Worm (Caenorhabditis elegans): ENCODE results near the gene K03D3.5.

- TF ChIP-seq klf-2 (GFP tag; conservative IDR thresholded peaks at IDR 0.05) (no peak), ref-1 (GFP tag; conservative IDR thresholded peaks at IDR 0.05) (no peak), med-1 (GFP tag; optimal IDR thresholded peaks at IDR 0.05; ENCODE audit: insufficient read depth) (no peak)
These were observed 39.7 kb downstream of the K03D3.5 start, which contains the start of gene clec-191 for ce11 chrIV:16280614-16281013.
